Worm (Caenorhabditis elegans): Measurements from ENCODE around the gene dmsr-9.

The dmsr-9 gene

ce11 chrV:6836036-6836435 lies 36.6 kb upstream of the dmsr-9 start:
- TF ChIP-seq elt-2 (tag; optimal IDR thresholded peaks at IDR 0.05), result no peak
- TF ChIP-seq unc-86 (tag; optimal IDR thresholded peaks at IDR 0.05), result no peak
- no peak for TF ChIP-seq ama-1 (optimal IDR thresholded peaks at IDR 0.05)
- no peak for TF ChIP-seq sox-2 (GFP tag; IDR thresholded peaks at IDR 0.05)

- no peak for TF ChIP-seq ceh-24 (tag; optimal IDR thresholded peaks at IDR 0.05)
- TF ChIP-seq F13H6.1 (tag; optimal IDR thresholded peaks at IDR 0.05), result no peak
- no peak for TF ChIP-seq pqm-1 (tag; optimal IDR thresholded peaks at IDR 0.05)
- no peak for TF ChIP-seq ahr-1 (tag; optimal IDR thresholded peaks at IDR 0.05)
- TF ChIP-seq Y22D7AL.16 (tag; optimal IDR thresholded peaks at IDR 0.05), result no peak
- no peak for TF ChIP-seq tbx-2 (tag; optimal IDR thresholded peaks at IDR 0.05)
- no peak for TF ChIP-seq ceh-6 (GFP tag; optimal IDR thresholded peaks at IDR 0.05)
- no peak for TF ChIP-seq pha-4 (tag; optimal IDR thresholded peaks at IDR 0.05)
- no peak for TF ChIP-seq ref-2 (tag; optimal IDR thresholded peaks at IDR 0.05)
- no peak for TF ChIP-seq pros-1 (tag; optimal IDR thresholded peaks at IDR 0.05)
Observed at ce11 chrV:6835242-6835641, 35.8 kb upstream of the dmsr-9 start, which contains the start of the genes T15B7.14 and col-143. TSS of gene T15B7.14 (minus strand) at chrV:6835342. TSS of gene col-143 (plus strand) at chrV:6835635.

- TF ChIP-seq fkh-6 (tag; optimal IDR thresholded peaks at IDR 0.05) (no peak), fax-1 (tag; optimal IDR thresholded peaks at IDR 0.05) (no peak), pros-1 (tag; optimal IDR thresholded peaks at IDR 0.05) (no peak), ets-4 (tag; optimal IDR thresholded peaks at IDR 0.05) (no peak), pqm-1 (tag; optimal IDR thresholded peaks at IDR 0.05) (no peak), lin-11 (tag; optimal IDR thresholded peaks at IDR 0.05) (no peak), ceh-24 (tag; optimal IDR thresholded peaks at IDR 0.05) (no peak), ceh-48 (tag; optimal IDR thresholded peaks at IDR 0.05) (no peak), elt-2 (tag; optimal IDR thresholded peaks at IDR 0.05) (no peak), C08G9.2 (tag; optimal IDR thresholded peaks at IDR 0.05) (no peak), ceh-9 (tag; optimal IDR thresholded peaks at IDR 0.05) (no peak), hlh-13 (GFP tag; optimal IDR thresholded peaks at IDR 0.05) (no peak), lim-6 (tag; optimal IDR thresholded peaks at IDR 0.05) (no peak), sox-2 (GFP tag; IDR thresholded peaks at IDR 0.05) (no peak), ceh-34 (tag; optimal IDR thresholded peaks at IDR 0.05) (no peak), che-1 (tag; optimal IDR thresholded peaks at IDR 0.05) (no peak)
Observed at ce11 chrV:6831539-6831938, 32.1 kb upstream of the dmsr-9 start.

ce11 chrV:6830755-6831227 lies 31.3 kb upstream of the dmsr-9 start, which contains the start of gene col-142:
TSS of gene col-142 (plus strand) at chrV:6831177.
- TF ChIP-seq eyg-1 (tag; optimal IDR thresholded peaks at IDR 0.05), result no peak
- no peak for TF ChIP-seq pat-9 (tag; optimal IDR thresholded peaks at IDR 0.05)
- no peak for TF ChIP-seq ceh-30 (tag; optimal IDR thresholded peaks at IDR 0.05)
- no peak for TF ChIP-seq fkh-6 (tag; optimal IDR thresholded peaks at IDR 0.05)
- no peak for TF ChIP-seq T23F11.4 (GFP tag; optimal IDR thresholded peaks at IDR 0.05)
- TF ChIP-seq ceh-6 (GFP tag; optimal IDR thresholded peaks at IDR 0.05), result no peak
- no peak for TF ChIP-seq tbx-7 (tag; optimal IDR thresholded peaks at IDR 0.05)
- no peak for TF ChIP-seq unc-86 (tag; optimal IDR thresholded peaks at IDR 0.05)
- TF ChIP-seq nhr-232 (tag; optimal IDR thresholded peaks at IDR 0.05), result no peak
- no peak for TF ChIP-seq ref-2 (tag; optimal IDR thresholded peaks at IDR 0.05)
- TF ChIP-seq syd-9 (tag; optimal IDR thresholded peaks at IDR 0.05), result no peak
- TF ChIP-seq dmd-4 (tag; optimal IDR thresholded peaks at IDR 0.05; ENCODE audit: borderline replicate concordance), result no peak
- TF ChIP-seq madf-2 (tag; optimal IDR thresholded peaks at IDR 0.05), result no peak
- TF ChIP-seq pha-4 (tag; optimal IDR thresholded peaks at IDR 0.05), result no peak
- TF ChIP-seq hlh-13 (GFP tag; optimal IDR thresholded peaks at IDR 0.05), result no peak
- no peak for TF ChIP-seq Y22D7AL.16 (tag; optimal IDR thresholded peaks at IDR 0.05)
- no peak for TF ChIP-seq unc-55 (GFP tag; optimal IDR thresholded peaks at IDR 0.05)
- no peak for TF ChIP-seq hlh-30 (tag; optimal IDR thresholded peaks at IDR 0.05; ENCODE audit: insufficient read depth)
